Worm (Caenorhabditis elegans) whole organism, midembryonic: Measurements from ENCODE around the gene F56D6.21.

Source experiments
- cog-1 ChIP-seq: sonication (generic microtip); optimal IDR thresholded peaks from 2 replicates; lab custom pipeline; 2016; ENCODE audit warnings: missing genetic modification characterization, missing compliant biosample characterization
- med-1 ChIP-seq: sonication (generic microtip); optimal IDR thresholded peaks from 2 replicates; lab custom pipeline; 2017; ENCODE audit warnings: missing genetic modification characterization, mild to moderate bottlenecking, missing compliant biosample characterization, antibody characterized with exemption, missing genetic modification reagents; ENCODE audit not compliant: insufficient read depth
- ztf-23 ChIP-seq: fragments of 200-800 bp; sonication (Bioruptor generic); IDR thresholded peaks from 2 replicates; pipeline ENCODE4 v1.3.6; 2022; ENCODE audit warnings: missing genetic modification reagents, missing genetic modification characterization, missing compliant biosample characterization
- ztf-29 ChIP-seq: fragments of 200-800 bp; sonication (Bioruptor generic); IDR thresholded peaks from 2 replicates; pipeline ENCODE4 v1.3.6; 2022; ENCODE audit warnings: missing genetic modification reagents, missing genetic modification characterization, missing compliant biosample characterization

- TF ChIP-seq cog-1 (tag; lab: Kevin White, UChicago) (no peak), ztf-29 (GFP tag; lab: Robert Waterston, UW) (no peak), med-1 (no peak), ztf-23 (GFP tag; lab: Robert Waterston, UW) (no peak)
These were observed 32.4 kb downstream of the F56D6.21 start, which contains the start of gene clec-71 for ce11 chrIV:3937097-3937496.
